Worm (Caenorhabditis elegans) whole organism, late embryonic: ENCODE data around the gene vrp-1.

Experiments
- C08G9.2 ChIP-seq: sonication (generic microtip); optimal IDR thresholded peaks from 2 replicates; lab custom pipeline; 2016; ENCODE audit warnings: mild to moderate bottlenecking, missing genetic modification characterization, moderate library complexity, missing compliant biosample characterization
- F13H6.1 ChIP-seq: sonication (generic microtip); optimal IDR thresholded peaks from 2 replicates; lab custom pipeline; 2016; ENCODE audit warnings: missing genetic modification characterization, missing compliant biosample characterization
- K09A11.1 ChIP-seq: sonication (generic microtip); optimal IDR thresholded peaks from 2 replicates; lab custom pipeline; 2017; ENCODE audit warnings: antibody characterized with exemption, mild to moderate bottlenecking, missing genetic modification characterization, missing compliant biosample characterization; ENCODE audit not compliant: insufficient read depth
- ama-1 ChIP-seq: fragments of 150-350 bp; optimal IDR thresholded peaks from 2 replicates; lab custom pipeline; 2014
- ceh-14 ChIP-seq: sonication (generic microtip); optimal IDR thresholded peaks from 2 replicates; lab custom pipeline; 2016; ENCODE audit warnings: missing genotype, missing genetic modification characterization, missing compliant biosample characterization
- ceh-24 ChIP-seq: sonication (generic microtip); optimal IDR thresholded peaks from 2 replicates; lab custom pipeline; 2016; ENCODE audit warnings: mild to moderate bottlenecking, missing genetic modification characterization, missing compliant biosample characterization
- ceh-30 ChIP-seq: fragments of 150-350 bp; optimal IDR thresholded peaks from 2 replicates; lab custom pipeline; 2014; ENCODE audit warnings: missing biosample characterization, missing genetic modification characterization
- ceh-31 ChIP-seq: sonication (generic microtip); optimal IDR thresholded peaks from 2 replicates; lab custom pipeline; 2016; ENCODE audit warnings: missing genetic modification characterization, missing compliant biosample characterization
- ceh-45 ChIP-seq: fragments of 200-800 bp; sonication (Bioruptor generic); IDR thresholded peaks from 2 replicates; pipeline ENCODE4 v1.3.6; 2022; ENCODE audit warnings: missing genetic modification reagents, missing genetic modification characterization, missing compliant biosample characterization
- che-1 ChIP-seq: sonication (generic microtip); optimal IDR thresholded peaks from 2 replicates; lab custom pipeline; 2016; ENCODE audit warnings: mild to moderate bottlenecking, missing genetic modification characterization, missing compliant biosample characterization
- elt-2 ChIP-seq: sonication (generic microtip); optimal IDR thresholded peaks from 2 replicates; lab custom pipeline; 2016; ENCODE audit warnings: missing genetic modification reagents, missing genetic modification characterization, missing compliant biosample characterization
- elt-4 ChIP-seq: sonication (generic microtip); optimal IDR thresholded peaks from 2 replicates; lab custom pipeline; 2016; ENCODE audit warnings: missing genetic modification characterization, missing compliant biosample characterization
- ets-4 ChIP-seq: sonication (generic microtip); optimal IDR thresholded peaks from 2 replicates; lab custom pipeline; 2016; ENCODE audit warnings: missing genetic modification characterization, missing compliant biosample characterization
- eyg-1 ChIP-seq: sonication (generic microtip); optimal IDR thresholded peaks from 2 replicates; lab custom pipeline; 2016; ENCODE audit warnings: missing genotype, missing genetic modification characterization, missing compliant biosample characterization
- fkh-6 ChIP-seq: sonication (generic microtip); optimal IDR thresholded peaks from 2 replicates; lab custom pipeline; 2016; ENCODE audit warnings: missing genetic modification characterization, missing compliant biosample characterization
- gmeb-2 ChIP-seq: sonication (generic microtip); optimal IDR thresholded peaks from 2 replicates; lab custom pipeline; 2016; ENCODE audit warnings: missing genetic modification characterization, inconsistent platforms, missing compliant biosample characterization
- hlh-13 ChIP-seq: fragments of 200-800 bp; sonication (Bioruptor generic); optimal IDR thresholded peaks from 2 replicates; lab custom pipeline; 2018; ENCODE audit warnings: mild to moderate bottlenecking, missing genetic modification characterization, missing compliant biosample characterization
- hlh-15 ChIP-seq: sonication (generic microtip); optimal IDR thresholded peaks from 2 replicates; lab custom pipeline; 2016; ENCODE audit warnings: missing genetic modification characterization, missing compliant biosample characterization
- lim-6 ChIP-seq: sonication (generic microtip); optimal IDR thresholded peaks from 2 replicates; lab custom pipeline; 2016; ENCODE audit warnings: missing genetic modification characterization, missing compliant biosample characterization
- mec-3 ChIP-seq: sonication (generic microtip); optimal IDR thresholded peaks from 2 replicates; lab custom pipeline; 2016; ENCODE audit warnings: borderline replicate concordance, missing genetic modification characterization, missing compliant biosample characterization
- nfya-1 ChIP-seq: sonication (generic microtip); optimal IDR thresholded peaks from 2 replicates; lab custom pipeline; 2017; ENCODE audit warnings: missing genetic modification characterization, mild to moderate bottlenecking, missing compliant biosample characterization, antibody characterized with exemption, moderate library complexity
- nhr-11 ChIP-seq: fragments of 150-350 bp; optimal IDR thresholded peaks from 2 replicates; lab custom pipeline; 2014; ENCODE audit warnings: missing biosample characterization, missing genetic modification characterization
- npax-4 ChIP-seq: sonication (generic microtip); optimal IDR thresholded peaks from 2 replicates; lab custom pipeline; 2016; ENCODE audit warnings: missing genetic modification characterization, missing compliant biosample characterization
- pag-3 ChIP-seq: sonication (generic microtip); optimal IDR thresholded peaks from 2 replicates; lab custom pipeline; 2016; ENCODE audit warnings: missing compliant biosample characterization, missing genetic modification characterization, borderline replicate concordance
- pax-1 ChIP-seq: fragments of 150-350 bp; optimal IDR thresholded peaks from 2 replicates; lab custom pipeline; 2014; ENCODE audit warnings: missing biosample characterization, missing genetic modification characterization
- pha-4 ChIP-seq: fragments of 150-350 bp; optimal IDR thresholded peaks from 2 replicates; lab custom pipeline; 2018; ENCODE audit warnings: missing biosample characterization, missing genetic modification reagents, missing genetic modification characterization
- pqm-1 ChIP-seq: sonication (generic microtip); optimal IDR thresholded peaks from 2 replicates; lab custom pipeline; 2016; ENCODE audit warnings: missing genetic modification characterization, missing compliant biosample characterization
- pros-1 ChIP-seq: fragments of 150-350 bp; optimal IDR thresholded peaks from 2 replicates; lab custom pipeline; 2014; ENCODE audit warnings: missing biosample characterization, missing genetic modification reagents, missing genetic modification characterization
- ref-2 ChIP-seq: sonication (generic microtip); optimal IDR thresholded peaks from 2 replicates; lab custom pipeline; 2016; ENCODE audit warnings: missing genetic modification characterization, missing compliant biosample characterization
- rnt-1 ChIP-seq: sonication (generic microtip); optimal IDR thresholded peaks from 2 replicates; lab custom pipeline; 2016; ENCODE audit warnings: missing genetic modification characterization, missing compliant biosample characterization
- sox-4 ChIP-seq: sonication (generic microtip); optimal IDR thresholded peaks from 2 replicates; lab custom pipeline; 2017; ENCODE audit warnings: mild to moderate bottlenecking, missing genetic modification characterization, inconsistent platforms, missing compliant biosample characterization
- syd-9 ChIP-seq: sonication (generic microtip); optimal IDR thresholded peaks from 2 replicates; lab custom pipeline; 2016; ENCODE audit warnings: mild to moderate bottlenecking, missing genetic modification characterization, moderate library complexity, missing compliant biosample characterization
- tbx-2 ChIP-seq: sonication (generic microtip); optimal IDR thresholded peaks from 2 replicates; lab custom pipeline; 2016; ENCODE audit warnings: missing genetic modification characterization, missing compliant biosample characterization
- unc-3 ChIP-seq, 2 experiments: fragments of 200-800 bp in 1 of 2; sonication (Bioruptor generic) in 1 of 2; sonication (generic microtip) in 1 of 2; conservative IDR thresholded peaks in 1 of 2; optimal IDR thresholded peaks in 1 of 2; 2 replicates each; pipeline versions ENCODE4 v1.3.6 to Lab custom; 2016 to 2022; ENCODE audit warnings: missing compliant biosample characterization in 2 of 2, missing genetic modification characterization in 2 of 2, missing genetic modification reagents in 1 of 2
- unc-55 ChIP-seq: sonication (generic microtip); optimal IDR thresholded peaks from 2 replicates; lab custom pipeline; 2017; ENCODE audit warnings: missing biosample characterization, missing genetic modification reagents, missing genetic modification characterization
- unc-86 ChIP-seq: sonication (generic microtip); optimal IDR thresholded peaks from 2 replicates; lab custom pipeline; 2016; ENCODE audit warnings: missing genetic modification characterization, missing compliant biosample characterization

vrp-1 gene

ce11 chrIV:3029882-3030281, 17.5 kb downstream of the vrp-1 start:
- no peak for TF ChIP-seq hlh-13 (GFP tag; lab: Kevin White, UChicago)
- no peak for TF ChIP-seq ceh-14 (tag; lab: Kevin White, UChicago)
- TF ChIP-seq nhr-11 (tag; lab: Kevin White, UChicago): no peak
- TF ChIP-seq unc-86 (tag; lab: Kevin White, UChicago): no peak
- no peak for TF ChIP-seq gmeb-2
- no peak for TF ChIP-seq lim-6 (tag; lab: Kevin White, UChicago)
- no peak for TF ChIP-seq elt-4 (tag; lab: Kevin White, UChicago)
- TF ChIP-seq ceh-31 (tag; lab: Kevin White, UChicago): no peak
- peak; percentile 37 for TF ChIP-seq ref-2 (tag; lab: Kevin White, UChicago)
- TF ChIP-seq unc-55 (GFP tag; lab: Kevin White, UChicago): peak; percentile 15
- no peak for TF ChIP-seq ceh-45 (GFP tag; lab: Robert Waterston, UW)
- no peak for TF ChIP-seq F13H6.1
- TF ChIP-seq tbx-2 (tag; lab: Kevin White, UChicago): no peak
- peak; percentile 66 for TF ChIP-seq elt-2

ce11 chrIV:3032020-3032419, 19.6 kb downstream of the vrp-1 start:
- TF ChIP-seq pag-3 (tag; lab: Kevin White, UChicago) (no peak), pha-4 (tag; lab: Kevin White, UChicago) (no peak), elt-2 (no peak), ref-2 (tag; lab: Kevin White, UChicago) (no peak), rnt-1 (no peak), nfya-1 (tag; lab: Kevin White, UChicago) (no peak), pros-1 (tag; lab: Kevin White, UChicago) (no peak), syd-9 (tag; lab: Kevin White, UChicago) (no peak), hlh-15 (tag; lab: Kevin White, UChicago) (no peak), K09A11.1 (tag; lab: Kevin White, UChicago) (no peak), unc-3 (GFP tag; conservative IDR thresholded peaks at IDR 0.05; lab: Robert Waterston, UW) (no peak), unc-3 (tag; optimal IDR thresholded peaks at IDR 0.05; lab: Kevin White, UChicago) (no peak), ceh-24 (tag; lab: Kevin White, UChicago) (no peak), npax-4 (tag; lab: Kevin White, UChicago) (no peak), eyg-1 (tag; lab: Kevin White, UChicago) (no peak), mec-3 (tag; lab: Kevin White, UChicago) (no peak), pax-1 (tag; lab: Kevin White, UChicago) (no peak)

ce11 chrIV:3035375-3035774, 23.0 kb downstream of the vrp-1 start:
- TF ChIP-seq pqm-1 (tag; lab: Kevin White, UChicago) (no peak), nhr-11 (tag; lab: Kevin White, UChicago) (no peak), fkh-6 (no peak), che-1 (tag; lab: Kevin White, UChicago) (no peak), ceh-30 (tag; lab: Kevin White, UChicago) (no peak), ets-4 (tag; lab: Kevin White, UChicago) (no peak), sox-4 (tag; lab: Kevin White, UChicago) (no peak), ref-2 (tag; lab: Kevin White, UChicago) (no peak), unc-86 (tag; lab: Kevin White, UChicago) (no peak), ama-1 (no peak)
- TF ChIP-seq, all 69 proteins: peak for 0

ce11 chrIV:3037932-3038331, 25.5 kb downstream of the vrp-1 start:
- TF ChIP-seq unc-86 (tag; lab: Kevin White, UChicago) (no peak), C08G9.2 (tag; lab: Kevin White, UChicago) (peak; percentile 10)
